Worm (Caenorhabditis elegans): ENCODE data around the gene ceh-88.

The ceh-88 gene

DNA sequence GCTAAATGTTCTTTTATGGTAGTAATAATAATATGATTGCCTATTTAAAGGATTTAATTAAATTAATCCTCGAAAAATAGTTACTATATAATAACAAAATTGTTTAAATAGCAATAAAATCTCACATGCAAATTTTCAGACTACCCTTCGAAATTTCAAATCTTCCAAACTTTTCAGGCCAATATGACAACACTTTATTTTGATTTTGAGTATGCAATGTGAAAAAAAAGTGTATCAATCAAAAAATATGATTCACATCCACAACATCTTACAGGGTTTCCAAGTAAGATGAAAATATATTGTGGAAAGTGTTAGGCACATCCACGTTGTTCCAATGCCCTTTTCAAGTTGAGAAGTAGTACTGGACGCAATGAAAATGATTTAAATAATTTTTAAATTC is 17.1 kb upstream of the ceh-88 start, which contains the start of gene snf-9:
snf-9 (plus strand) TSS at position 301 of the 400 bp plus-strand sequence.
- TF ChIP-seq unc-62 (GFP tag; optimal IDR thresholded peaks at IDR 0.05), result no peak

DNA sequence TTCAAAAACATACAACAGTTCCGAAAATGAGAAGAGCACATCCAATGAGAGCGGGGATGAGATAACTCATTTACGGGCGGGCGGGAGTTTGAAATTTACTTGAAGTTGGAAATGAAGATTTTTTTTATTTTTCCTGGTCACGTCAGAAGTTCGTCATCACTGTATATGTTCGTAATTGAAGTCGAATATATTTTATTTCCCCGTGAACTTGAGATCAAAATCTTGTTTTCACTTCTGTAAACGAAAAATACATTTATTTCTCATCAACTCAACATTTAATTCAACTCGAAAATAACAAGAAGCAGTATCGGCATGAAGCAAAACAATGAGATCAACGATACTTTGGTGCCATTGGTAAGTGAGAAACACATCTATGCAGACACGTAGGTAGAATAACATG is 12.6 kb upstream of the ceh-88 start, which contains the start of gene C49C3.20:
C49C3.20 (minus strand) TSS at position 101 of the 400 bp plus-strand sequence.
- TF ChIP-seq unc-62 (GFP tag; optimal IDR thresholded peaks at IDR 0.05), result no peak

DNA sequence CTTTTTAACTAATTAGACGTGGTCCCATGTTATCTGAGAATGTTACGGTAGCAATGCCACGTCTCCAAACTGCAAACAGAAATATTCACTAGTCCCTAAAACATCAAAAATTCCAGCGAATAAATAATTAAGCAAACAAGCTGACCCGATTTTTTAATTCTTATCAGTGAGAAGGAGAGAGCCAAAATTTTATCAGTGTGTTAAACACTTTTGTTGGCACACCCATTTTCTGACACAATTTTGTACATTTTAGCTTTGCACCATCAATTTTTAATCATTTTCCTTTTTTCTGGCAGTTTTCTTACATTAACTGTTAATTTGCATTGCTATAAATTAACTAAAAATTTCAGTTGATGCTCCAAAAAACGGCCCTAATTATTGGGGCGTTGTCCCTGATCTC is 8.5 kb upstream of the ceh-88 start, which contains the start of gene C49C3.4:
C49C3.4 (plus strand) TSS at position 351 of the 400 bp plus-strand sequence.
- no peak for TF ChIP-seq unc-62 (GFP tag; optimal IDR thresholded peaks at IDR 0.05)

DNA sequence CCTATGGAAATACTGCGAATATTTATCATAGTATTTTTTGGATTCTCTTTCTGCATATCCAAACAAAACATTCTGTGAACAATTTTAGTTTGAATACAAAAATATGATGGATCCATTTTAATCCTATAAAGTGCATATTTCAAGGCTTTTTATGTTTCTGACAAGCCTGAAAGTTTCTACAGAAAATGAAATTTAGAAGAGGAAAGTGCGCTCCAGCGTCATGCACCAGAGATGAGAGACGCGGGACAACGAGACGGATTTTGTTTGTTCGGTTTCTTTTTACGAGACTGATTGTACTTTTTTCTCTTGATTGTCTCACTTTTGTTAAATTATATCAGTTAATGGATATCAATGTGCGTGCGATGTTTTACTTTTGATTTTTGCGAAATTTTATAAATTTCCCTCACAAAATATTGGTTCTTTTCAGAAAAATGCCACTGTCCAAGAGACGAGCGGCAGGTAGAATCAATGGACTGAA is 2.2 kb downstream of the ceh-88 start, which contains the start of gene C49C3.6:
C49C3.6 (plus strand) TSS at position 428 of the 478 bp plus-strand sequence.
- no peak for TF ChIP-seq unc-62 (GFP tag; optimal IDR thresholded peaks at IDR 0.05)

DNA sequence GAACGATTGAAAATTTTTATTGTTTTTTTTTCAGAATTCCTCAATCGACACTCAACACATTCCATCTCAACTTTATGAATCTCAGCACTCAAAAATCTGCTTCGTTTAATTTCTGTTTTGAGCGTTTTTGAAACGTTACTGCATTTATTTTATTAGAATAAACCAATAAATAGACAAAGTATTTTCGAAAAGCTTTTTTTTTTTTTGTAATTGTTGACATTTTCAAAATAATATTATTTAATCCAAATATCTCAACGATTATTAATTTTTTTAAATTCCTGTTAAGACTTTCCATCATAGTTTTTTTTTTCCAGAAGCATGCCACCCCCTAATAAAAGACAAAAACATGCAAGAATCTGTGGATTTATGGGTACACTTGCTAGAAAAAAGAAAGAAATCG is 3.3 kb downstream of the ceh-88 start, which contains the start of gene C49C3.7:
C49C3.7 (plus strand) TSS at position 301 of the 400 bp plus-strand sequence.
- TF ChIP-seq unc-62 (GFP tag; optimal IDR thresholded peaks at IDR 0.05), result no peak

DNA sequence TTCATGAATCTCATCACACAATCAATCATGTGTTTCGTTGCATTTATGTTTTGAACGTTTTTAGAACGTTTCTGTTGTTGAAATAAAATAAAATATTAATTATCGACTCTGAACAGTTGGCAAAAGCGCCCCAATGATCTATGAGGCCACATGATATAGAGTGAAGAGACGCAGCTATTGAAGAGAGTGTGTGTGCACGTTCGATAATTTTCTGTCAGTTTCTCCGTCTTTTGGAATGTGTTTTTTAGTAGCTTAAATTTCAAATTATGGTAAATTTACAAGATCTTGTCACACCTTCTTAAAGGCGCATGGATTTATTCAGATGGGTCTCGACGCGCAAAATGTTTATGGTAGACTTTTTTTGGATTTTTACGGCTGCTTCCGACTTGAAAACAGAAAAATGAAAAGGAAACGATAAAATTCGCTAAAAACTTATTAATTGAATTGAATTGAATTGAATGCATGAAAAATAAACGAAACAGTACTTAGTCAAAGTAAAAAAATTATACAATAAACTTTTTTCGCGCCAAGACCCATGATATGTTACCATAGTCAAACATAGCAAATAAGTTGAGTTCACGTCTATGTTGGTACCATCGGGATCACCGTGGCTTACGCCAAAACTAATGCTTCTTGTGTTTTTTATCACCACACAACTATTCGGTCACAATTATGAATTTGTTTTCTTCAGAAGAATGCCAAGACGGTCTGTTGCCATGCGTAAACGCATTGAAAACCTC is 4.7 kb downstream of the ceh-88 start, which contains the start of gene C49C3.15:
C49C3.15 (plus strand) TSS at position 690 of the 740 bp plus-strand sequence.
- TF ChIP-seq unc-62 (GFP tag; optimal IDR thresholded peaks at IDR 0.05), result no peak

DNA sequence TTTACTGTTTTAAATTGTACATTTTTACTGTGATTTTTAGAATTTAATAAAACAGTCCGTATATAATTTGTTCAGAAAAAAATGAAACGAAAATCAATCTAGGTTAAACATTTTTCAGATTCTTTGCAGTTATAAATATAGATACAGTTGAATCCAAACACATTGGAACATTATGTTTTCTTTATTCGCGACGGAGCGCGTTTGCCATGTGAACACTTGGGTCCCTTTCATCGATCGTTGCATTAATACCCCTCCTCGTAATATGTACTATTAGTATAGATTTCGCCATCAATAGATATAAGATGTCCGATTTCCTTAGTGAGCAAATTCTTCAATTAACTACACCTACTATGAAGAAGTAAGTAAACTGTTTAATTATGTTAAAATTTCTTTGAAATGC is 6.0 kb downstream of the ceh-88 start, which contains the start of gene C49C3.8:
C49C3.8 (plus strand) TSS at position 173 of the 400 bp plus-strand sequence.
- no peak for TF ChIP-seq unc-62 (GFP tag; optimal IDR thresholded peaks at IDR 0.05)

DNA sequence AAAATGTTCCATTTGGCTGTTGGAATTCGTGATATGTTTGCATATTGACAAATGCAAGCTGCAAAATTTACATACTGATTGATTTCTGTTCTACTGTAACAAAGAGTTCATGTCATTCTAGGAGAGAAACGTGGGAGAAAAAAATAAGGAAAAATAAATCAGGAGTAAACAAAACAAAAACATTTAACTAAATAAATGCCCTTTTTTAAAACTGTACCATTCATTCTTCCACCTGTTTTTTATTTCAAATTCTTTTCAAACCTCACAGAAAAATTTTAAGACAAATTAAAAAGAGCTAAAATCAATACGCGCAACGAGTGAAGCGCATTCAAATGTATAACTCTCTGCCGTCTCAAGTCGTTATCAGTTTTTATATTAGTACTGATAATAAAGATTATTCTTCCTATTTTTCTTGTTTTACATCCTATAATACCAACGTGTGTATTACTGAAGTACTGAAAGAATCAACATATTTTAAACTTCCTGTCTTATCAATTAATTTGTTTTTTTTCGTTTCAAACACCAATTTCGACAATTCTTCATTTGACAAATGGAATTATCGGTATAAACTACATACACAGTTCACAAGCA is 10.0 kb downstream of the ceh-88 start, which contains the start of gene C49C3.10:
C49C3.10 (minus strand) TSS at position 51 of the 591 bp plus-strand sequence.
- no peak for TF ChIP-seq unc-62 (GFP tag; optimal IDR thresholded peaks at IDR 0.05)

DNA sequence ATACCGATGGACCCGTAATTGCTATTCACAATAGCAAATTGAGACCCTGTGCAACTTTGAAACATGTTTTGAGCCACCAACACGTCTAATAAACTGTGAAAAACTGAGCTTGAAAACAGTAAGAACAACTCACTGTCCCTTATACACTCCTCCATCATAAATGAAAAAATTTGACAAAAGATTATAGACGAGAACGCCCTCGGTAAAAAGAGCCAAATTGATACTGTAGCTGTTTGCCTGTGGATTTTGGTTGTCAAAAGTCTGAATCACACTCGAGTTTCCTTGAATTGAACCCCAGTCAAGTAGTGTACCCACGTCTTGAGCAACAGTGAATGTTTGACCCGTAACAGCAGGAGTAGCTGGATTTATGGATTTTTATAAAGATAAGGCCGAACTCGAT is 12.0 kb downstream of the ceh-88 start:
- no peak for TF ChIP-seq unc-62 (GFP tag; optimal IDR thresholded peaks at IDR 0.05)

DNA sequence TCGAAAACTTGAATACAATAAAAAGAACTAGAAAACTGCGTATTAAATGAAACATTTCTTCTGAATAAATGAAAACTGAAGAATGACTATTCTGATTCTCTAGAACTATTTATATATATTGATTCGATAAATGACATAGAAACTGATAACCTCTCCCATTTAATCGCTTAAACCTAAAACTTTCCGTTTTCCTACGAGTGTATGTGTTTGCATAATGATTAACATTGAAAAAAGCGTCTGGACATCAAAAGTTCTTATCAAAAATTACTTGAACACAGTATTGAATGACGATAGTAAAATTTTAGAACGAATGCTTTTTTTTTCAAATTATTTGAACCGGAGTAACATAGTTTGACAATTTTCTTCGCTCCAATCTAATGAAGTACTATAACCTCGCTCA is 13.2 kb downstream of the ceh-88 start, which contains the start of gene C49C3.9:
C49C3.9 (minus strand) TSS at position 136 of the 400 bp plus-strand sequence.
- TF ChIP-seq unc-62 (GFP tag; optimal IDR thresholded peaks at IDR 0.05), result no peak

DNA sequence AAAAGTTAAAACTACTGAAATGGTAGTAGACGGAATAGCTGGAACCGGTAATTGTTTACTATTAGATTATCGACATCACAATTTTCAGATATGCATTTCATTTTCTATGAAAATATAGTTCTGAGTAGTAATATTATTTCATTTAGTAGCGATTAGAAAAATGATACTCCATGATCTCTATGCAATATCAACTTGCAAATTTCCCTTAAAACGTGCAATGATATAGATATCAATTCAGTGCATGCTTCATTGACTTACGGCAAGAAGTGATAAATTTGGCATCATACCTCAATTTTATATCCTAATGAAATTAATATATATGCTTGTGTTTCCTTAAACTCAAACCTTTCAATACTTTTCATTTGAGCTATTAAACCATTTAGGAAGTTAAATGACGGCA is 13.7 kb downstream of the ceh-88 start, which contains the start of gene C49C3.21:
C49C3.21 (plus strand) TSS at position 301 of the 400 bp plus-strand sequence.
- no peak for TF ChIP-seq unc-62 (GFP tag; optimal IDR thresholded peaks at IDR 0.05)

DNA sequence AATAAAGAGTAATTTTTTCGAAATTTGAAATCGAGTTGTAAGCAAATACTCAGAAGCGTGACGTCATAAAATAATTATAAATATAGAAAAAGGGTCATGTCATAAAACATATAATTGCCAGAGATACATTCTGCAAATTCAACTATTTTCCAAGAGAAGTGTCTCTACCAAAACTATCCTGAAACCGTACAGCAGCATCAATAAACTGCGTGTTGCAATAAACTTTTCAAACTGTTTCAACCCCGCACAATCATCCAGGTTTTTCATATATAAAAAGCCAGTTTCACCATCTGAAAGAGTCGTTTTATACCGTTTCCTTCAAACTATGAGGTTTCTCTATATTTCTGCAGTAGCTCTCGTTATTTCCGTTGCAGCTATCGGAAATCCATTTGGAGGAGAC is 14.5 kb downstream of the ceh-88 start, which contains the start of gene C49C3.11:
C49C3.11 (plus strand) TSS at position 301 of the 400 bp plus-strand sequence.
- TF ChIP-seq unc-62 (GFP tag; optimal IDR thresholded peaks at IDR 0.05), result no peak

DNA sequence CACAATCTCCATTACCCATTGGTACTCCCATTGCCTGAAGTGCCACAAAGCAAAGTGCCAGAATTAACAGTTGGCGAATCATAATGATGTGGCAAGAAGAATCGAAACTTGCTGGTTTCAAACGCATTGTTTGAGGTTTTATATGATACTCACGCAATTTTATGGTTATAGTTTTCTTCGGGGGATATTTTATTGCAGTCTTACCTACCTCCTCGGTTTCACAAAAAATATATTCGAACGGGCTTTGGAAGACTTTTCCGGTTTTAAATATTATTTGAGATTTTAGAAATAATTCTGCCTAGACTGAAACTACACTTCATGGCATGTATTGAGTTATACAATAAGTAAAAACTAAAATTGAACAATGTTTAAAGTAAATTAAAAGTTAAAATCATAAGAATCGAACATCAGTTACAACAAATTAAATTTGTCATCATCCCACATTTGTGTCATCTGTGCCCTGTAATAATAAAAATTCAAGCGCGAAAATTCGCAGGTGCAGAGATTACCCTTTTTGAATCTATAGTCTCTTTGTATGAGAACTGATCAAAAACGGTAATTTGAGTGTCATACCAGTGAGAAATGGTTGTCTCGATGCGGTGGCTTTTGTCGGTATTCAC is 17.7 kb downstream of the ceh-88 start, which contains the start of the genes clec-197 and clec-198:
clec-197 (minus strand) TSS at position 101 of the 620 bp plus-strand sequence.
clec-198 (plus strand) TSS at position 570 of the 620 bp plus-strand sequence.
- TF ChIP-seq unc-62 (GFP tag; optimal IDR thresholded peaks at IDR 0.05), result no peak

DNA sequence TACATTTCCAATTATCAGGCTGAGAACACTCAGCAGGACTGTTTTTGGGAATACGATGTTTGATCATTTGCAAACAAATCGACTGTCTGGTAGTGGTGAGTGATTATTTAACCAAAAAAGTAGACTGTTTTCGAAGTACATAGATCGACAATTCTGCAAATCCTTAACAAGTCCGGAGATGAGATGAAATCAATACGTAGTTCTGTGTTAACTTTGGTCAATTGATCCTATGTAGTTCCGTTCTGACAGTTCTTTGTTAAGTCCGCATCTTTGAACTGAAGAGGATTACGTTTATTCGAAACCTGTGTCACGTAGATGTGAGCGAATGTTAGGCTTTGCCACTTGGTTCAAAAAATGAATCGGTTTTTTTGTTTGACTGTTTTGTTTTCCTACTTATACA is 22.6 kb downstream of the ceh-88 start, which contains the start of gene clec-199:
clec-199 (plus strand) TSS at position 301 of the 400 bp plus-strand sequence.
- TF ChIP-seq unc-62 (GFP tag; optimal IDR thresholded peaks at IDR 0.05), result no peak

DNA sequence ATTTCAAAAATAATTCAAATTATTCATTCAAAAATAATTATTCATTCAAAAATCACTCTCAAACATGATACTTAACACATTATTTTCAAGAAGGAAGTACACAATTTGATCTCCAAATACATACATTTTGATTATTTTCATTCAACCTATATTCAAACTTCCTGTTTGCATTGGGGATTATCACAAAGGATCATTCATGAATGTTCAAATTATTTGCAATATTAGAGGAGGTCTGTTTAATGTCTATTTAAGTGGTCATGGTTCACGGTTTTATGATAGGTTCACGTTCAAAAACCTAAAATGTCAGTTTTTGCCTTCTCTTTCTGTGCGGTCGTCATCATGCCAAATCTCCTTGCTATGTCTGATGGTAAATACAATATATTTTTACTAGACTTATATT is 32.2 kb downstream of the ceh-88 start, which contains the start of gene clec-202:
clec-202 (plus strand) TSS at position 301 of the 400 bp plus-strand sequence.
- no peak for TF ChIP-seq unc-62 (GFP tag; optimal IDR thresholded peaks at IDR 0.05)
